Worm (Caenorhabditis elegans): Measurements from ENCODE around the gene F21C10.10.

DNA sequence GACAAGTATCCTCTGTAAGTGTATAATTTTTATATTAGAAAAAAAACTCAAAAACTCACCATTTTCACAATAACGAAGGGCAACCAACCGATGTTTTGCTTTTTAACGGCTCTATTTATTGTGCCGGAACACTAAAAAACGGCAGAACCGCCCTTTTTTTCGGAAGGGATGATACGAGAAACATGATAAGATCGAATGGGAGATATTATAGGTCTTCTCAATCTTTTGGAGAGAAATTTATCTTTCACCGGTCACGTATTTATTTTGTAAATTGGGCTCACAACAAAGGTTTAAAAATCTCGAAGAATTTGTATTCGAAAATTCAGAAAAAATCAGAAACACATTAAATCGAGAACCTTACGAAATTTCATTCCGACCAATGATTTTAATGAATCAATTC, 41.3 kb upstream of the F21C10.10 start, which contains the start of gene swm-1:
- TF ChIP-seq hnd-1 (tag; optimal IDR thresholded peaks at IDR 0.05), result no peak
- no peak for TF ChIP-seq F13C5.2 (tag; optimal IDR thresholded peaks at IDR 0.05)
- TF ChIP-seq B0310.2 (tag; optimal IDR thresholded peaks at IDR 0.05), result no peak
- TF ChIP-seq ceh-13 (GFP tag; optimal IDR thresholded peaks at IDR 0.05), result no peak
- no peak for TF ChIP-seq ama-1 (optimal IDR thresholded peaks at IDR 0.05)
- TF ChIP-seq ets-7 (tag; optimal IDR thresholded peaks at IDR 0.05), result no peak
- TF ChIP-seq ceh-36 (tag; optimal IDR thresholded peaks at IDR 0.05), result no peak
